Fruit fly (Drosophila melanogaster) whole organism, prepupa: ENCODE results near the gene Cys.

Source experiments
- Blimp-1 ChIP-seq: fragments of 200-800 bp; sonication (Bioruptor generic); optimal IDR thresholded peaks from 3 replicates; lab custom pipeline; 2017; ENCODE audit warnings: missing biosample characterization, missing genetic modification characterization, mild to moderate bottlenecking, moderate library complexity, missing genetic modification reagents
- CG10631 ChIP-seq: fragments of 200-800 bp; sonication (Bioruptor generic); optimal IDR thresholded peaks from 2 replicates; lab custom pipeline; 2016; ENCODE audit warnings: missing biosample characterization, missing genetic modification characterization
- CG10669 ChIP-seq: fragments of 200-800 bp; sonication (Bioruptor generic); optimal IDR thresholded peaks from 3 replicates; lab custom pipeline; 2018; ENCODE audit warnings: missing biosample characterization, mild to moderate bottlenecking, missing genetic modification characterization, moderate library complexity
- CG11294 ChIP-seq: fragments of 200-800 bp; sonication (Bioruptor generic); IDR thresholded peaks from 2 replicates; pipeline ENCODE4 v1.3.6; 2022; ENCODE audit warnings: missing biosample characterization, missing genetic modification characterization
- CG11762 ChIP-seq: fragments of 200-800 bp; sonication (Bioruptor generic); optimal IDR thresholded peaks from 3 replicates; lab custom pipeline; 2016; ENCODE audit warnings: missing biosample characterization, missing genetic modification characterization; ENCODE audit not compliant: insufficient read depth
- CG11902 ChIP-seq: fragments of 200-800 bp; sonication (Bioruptor generic); optimal IDR thresholded peaks from 3 replicates; lab custom pipeline; 2016; ENCODE audit warnings: missing biosample characterization, missing genetic modification characterization
- CG15336 ChIP-seq: fragments of 200-800 bp; sonication (Bioruptor generic); IDR thresholded peaks from 2 replicates; pipeline ENCODE4 v1.3.6; 2022; ENCODE audit warnings: missing biosample characterization, missing genetic modification characterization
- CG16779 ChIP-seq: fragments of 200-800 bp; sonication (Bioruptor generic); optimal IDR thresholded peaks from 3 replicates; lab custom pipeline; 2017; ENCODE audit warnings: missing biosample characterization, mild to moderate bottlenecking, missing genetic modification characterization
- CG31627 ChIP-seq: fragments of 200-800 bp; sonication (Bioruptor generic); optimal IDR thresholded peaks from 3 replicates; lab custom pipeline; 2016; ENCODE audit warnings: missing biosample characterization, missing genetic modification characterization
- CG34406 ChIP-seq: fragments of 200-800 bp; sonication (Bioruptor generic); optimal IDR thresholded peaks from 3 replicates; lab custom pipeline; 2016; ENCODE audit warnings: missing biosample characterization, missing genetic modification characterization
- CG3919 ChIP-seq: fragments of 200-800 bp; sonication (Bioruptor generic); optimal IDR thresholded peaks from 3 replicates; lab custom pipeline; 2016; ENCODE audit warnings: missing biosample characterization, missing genetic modification characterization
- CG4318 ChIP-seq: fragments of 200-800 bp; sonication (Bioruptor generic); optimal IDR thresholded peaks from 3 replicates; lab custom pipeline; 2017; ENCODE audit warnings: missing biosample characterization, mild to moderate bottlenecking, missing genetic modification characterization
- CG6163 ChIP-seq: fragments of 200-800 bp; sonication (Bioruptor generic); IDR thresholded peaks from 3 replicates; pipeline ENCODE4 v1.3.6; 2022; ENCODE audit warnings: missing biosample characterization, missing genetic modification characterization
- CG6276 ChIP-seq: fragments of 200-800 bp; sonication (Bioruptor generic); optimal IDR thresholded peaks from 2 replicates; lab custom pipeline; 2017; ENCODE audit warnings: missing biosample characterization, mild to moderate bottlenecking, missing genetic modification characterization
- CG6792 ChIP-seq: fragments of 200-800 bp; sonication (Bioruptor generic); optimal IDR thresholded peaks from 3 replicates; lab custom pipeline; 2016; ENCODE audit warnings: missing biosample characterization, missing genetic modification characterization
- CG6808 ChIP-seq: fragments of 200-800 bp; sonication (Bioruptor generic); optimal IDR thresholded peaks from 3 replicates; lab custom pipeline; 2017; ENCODE audit warnings: missing biosample characterization, missing genetic modification characterization, mild to moderate bottlenecking, moderate library complexity, missing genetic modification reagents
- CG6854 ChIP-seq: fragments of 200-800 bp; sonication (Bioruptor generic); optimal IDR thresholded peaks from 2 replicates; lab custom pipeline; 2017; ENCODE audit warnings: missing biosample characterization, mild to moderate bottlenecking, missing genetic modification characterization
- CG8319 ChIP-seq: fragments of 200-800 bp; sonication (Bioruptor generic); optimal IDR thresholded peaks from 3 replicates; lab custom pipeline; 2016; ENCODE audit warnings: missing biosample characterization, missing genetic modification characterization
- CG8632 ChIP-seq: fragments of 200-800 bp; sonication (Bioruptor generic); optimal IDR thresholded peaks from 3 replicates; lab custom pipeline; 2016; ENCODE audit warnings: missing biosample characterization, missing genetic modification characterization
- CG9139 ChIP-seq: fragments of 200-800 bp; sonication (Bioruptor generic); optimal IDR thresholded peaks from 3 replicates; lab custom pipeline; 2017; ENCODE audit warnings: missing biosample characterization, mild to moderate bottlenecking, missing genetic modification characterization
- Eip75B ChIP-seq: fragments of 200-800 bp; sonication (Bioruptor generic); optimal IDR thresholded peaks from 3 replicates; lab custom pipeline; 2016; ENCODE audit warnings: missing biosample characterization, missing genetic modification characterization
- Eip78C ChIP-seq: fragments of 200-800 bp; sonication (Bioruptor generic); peaks from one replicate; lab custom pipeline; 2016; ENCODE audit warnings: missing biosample characterization, missing genetic modification characterization
- Eip93F ChIP-seq: fragments of 200-800 bp; sonication (Bioruptor generic); optimal IDR thresholded peaks from 2 replicates; lab custom pipeline; 2016; ENCODE audit warnings: missing biosample characterization, mild to moderate bottlenecking, missing genetic modification characterization
- Ets96B ChIP-seq: fragments of 200-800 bp; optimal IDR thresholded peaks from 2 replicates; lab custom pipeline; 2019; ENCODE audit warnings: missing biosample characterization, mild to moderate bottlenecking, missing genetic modification characterization, moderate library complexity
- Gug ChIP-seq: fragments of 200-800 bp; sonication (Bioruptor generic); IDR thresholded peaks from 2 replicates; pipeline ENCODE4 v1.3.6; 2022; ENCODE audit warnings: missing biosample characterization, missing genetic modification characterization
- Hr38 ChIP-seq: sonication (Bioruptor generic); optimal IDR thresholded peaks from 2 replicates; lab custom pipeline; 2016; ENCODE audit warnings: missing biosample characterization, missing genetic modification characterization
- Hr4 ChIP-seq: fragments of 200-800 bp; sonication (Bioruptor generic); optimal IDR thresholded peaks from 3 replicates; lab custom pipeline; 2016; ENCODE audit warnings: missing biosample characterization, missing genetic modification characterization
- Lpt ChIP-seq: fragments of 200-800 bp; sonication (Bioruptor generic); optimal IDR thresholded peaks from 3 replicates; lab custom pipeline; 2016; ENCODE audit warnings: missing biosample characterization, missing genetic modification characterization
- Met ChIP-seq: fragments of 200-800 bp; sonication (Bioruptor generic); optimal IDR thresholded peaks from 3 replicates; lab custom pipeline; 2016; ENCODE audit warnings: missing biosample characterization, missing genetic modification characterization
- OdsH ChIP-seq: fragments of 200-800 bp; sonication (Bioruptor generic); optimal IDR thresholded peaks from 3 replicates; lab custom pipeline; 2016; ENCODE audit warnings: missing biosample characterization, missing genetic modification characterization
- Smox ChIP-seq: fragments of 200-800 bp; sonication (Bioruptor generic); optimal IDR thresholded peaks from 3 replicates; lab custom pipeline; 2016; ENCODE audit warnings: missing biosample characterization, missing genetic modification characterization
- Sox14 ChIP-seq: fragments of 200-800 bp; sonication (Bioruptor generic); optimal IDR thresholded peaks from 3 replicates; lab custom pipeline; 2016; ENCODE audit warnings: missing biosample characterization, missing genetic modification characterization
- achi ChIP-seq: fragments of 200-800 bp; sonication (Bioruptor generic); optimal IDR thresholded peaks from 3 replicates; lab custom pipeline; 2016; ENCODE audit warnings: missing biosample characterization, missing genetic modification characterization
- acj6 ChIP-seq: fragments of 200-800 bp; sonication (Bioruptor generic); optimal IDR thresholded peaks from 3 replicates; lab custom pipeline; 2016; ENCODE audit warnings: missing biosample characterization, missing genetic modification characterization
- cyc ChIP-seq: fragments of 200-800 bp; sonication (Bioruptor generic); optimal IDR thresholded peaks from 3 replicates; lab custom pipeline; 2016; ENCODE audit warnings: missing biosample characterization, missing genetic modification characterization
- dac ChIP-seq: fragments of 200-800 bp; sonication (Bioruptor generic); optimal IDR thresholded peaks from 2 replicates; lab custom pipeline; 2017; ENCODE audit warnings: missing biosample characterization, mild to moderate bottlenecking, missing genetic modification characterization
- dsx ChIP-seq: fragments of 200-800 bp; optimal IDR thresholded peaks from 3 replicates; lab custom pipeline; 2019; ENCODE audit warnings: missing biosample characterization, mild to moderate bottlenecking, missing genetic modification characterization, moderate library complexity; ENCODE audit not compliant: poor library complexity, severe bottlenecking
- esn ChIP-seq: fragments of 200-800 bp; sonication (Bioruptor generic); optimal IDR thresholded peaks from 2 replicates; lab custom pipeline; 2016; ENCODE audit warnings: missing biosample characterization, mild to moderate bottlenecking, missing genetic modification characterization, moderate library complexity
- fd85E ChIP-seq: fragments of 200-800 bp; sonication (Bioruptor generic); optimal IDR thresholded peaks from 3 replicates; lab custom pipeline; 2016; ENCODE audit warnings: missing biosample characterization, missing genetic modification characterization
- fkh ChIP-seq: fragments of 200-800 bp; sonication (Bioruptor generic); optimal IDR thresholded peaks from 3 replicates; lab custom pipeline; 2017; ENCODE audit warnings: missing biosample characterization, mild to moderate bottlenecking, missing genetic modification characterization, moderate library complexity
- lz ChIP-seq: fragments of 200-800 bp; sonication (Bioruptor generic); optimal IDR thresholded peaks from 3 replicates; lab custom pipeline; 2016; ENCODE audit warnings: missing biosample characterization, missing genetic modification characterization
- spab ChIP-seq: fragments of 200-800 bp; sonication (Bioruptor generic); optimal IDR thresholded peaks from 2 replicates; lab custom pipeline; 2017; ENCODE audit warnings: missing biosample characterization, mild to moderate bottlenecking, missing genetic modification characterization, missing genetic modification reagents
- ss ChIP-seq, 2 experiments: fragments of 200-800 bp; sonication (Bioruptor generic); optimal IDR thresholded peaks; 2 replicates in 1 of 2; 3 replicates in 1 of 2; lab custom pipeline; 2017 to 2018; ENCODE audit warnings: mild to moderate bottlenecking in 2 of 2, missing biosample characterization in 2 of 2, missing genetic modification characterization in 2 of 2, moderate library complexity in 1 of 2
- topi ChIP-seq: fragments of 200-800 bp; sonication (Bioruptor generic); optimal IDR thresholded peaks from 3 replicates; lab custom pipeline; 2016; ENCODE audit warnings: missing biosample characterization, missing genetic modification characterization
- vri ChIP-seq: fragments of 200-800 bp; sonication (Bioruptor generic); optimal IDR thresholded peaks from 3 replicates; lab custom pipeline; 2016; ENCODE audit warnings: missing biosample characterization, mild to moderate bottlenecking, missing genetic modification characterization

The Cys gene

dm6 chr3R:14590753-14591535, 21.5 kb upstream of the Cys start (continued):
- no peak for TF ChIP-seq vri (GFP tag; lab: Kevin White, UChicago)
- TF ChIP-seq dsx (GFP tag; lab: Kevin White, UChicago), result peak; percentile 45
- TF ChIP-seq Met (GFP tag; lab: Kevin White, UChicago), result peak; percentile 31
- TF ChIP-seq Eip78C (GFP tag; lab: Kevin White, UChicago), result peak; percentile 77
- TF ChIP-seq Lpt (GFP tag; lab: Kevin White, UChicago), result peak; percentile 47
- TF ChIP-seq ss (GFP tag; optimal IDR thresholded peaks at IDR 0.05; lab: Kevin White, UChicago), result peak; percentile 64 to 66
- no peak for TF ChIP-seq CG11294
- TF ChIP-seq fd85E (GFP tag; lab: Kevin White, UChicago), result no peak
- TF ChIP-seq spab, result peak; percentile 62
- TF ChIP-seq Ets96B (tag; lab: Kevin White, UChicago), result peak; percentile 79
- TF ChIP-seq fkh, result peak; percentile 59
- peak; percentile 44 for TF ChIP-seq CG6276 (GFP tag; lab: Kevin White, UChicago)
- TF ChIP-seq Gug (GFP tag; lab: Robert Waterston, UW), result no peak; the same call in 1 of the 2 replicates
- TF ChIP-seq CG6808, result peak; percentile 72
- no peak for TF ChIP-seq lz (GFP tag; lab: Kevin White, UChicago)
- TF ChIP-seq cyc (GFP tag; lab: Kevin White, UChicago), result no peak
- peak; percentile 62 for TF ChIP-seq CG10669 (GFP tag; lab: Kevin White, UChicago)

- TF ChIP-seq Met (GFP tag; lab: Kevin White, UChicago), result no peak
- no peak for TF ChIP-seq Smox (GFP tag; lab: Kevin White, UChicago)
- no peak for TF ChIP-seq CG6792
- TF ChIP-seq Ets96B (tag; lab: Kevin White, UChicago), result no peak
- TF ChIP-seq CG3919 (GFP tag; lab: Kevin White, UChicago), result peak; percentile 2
- TF ChIP-seq OdsH (GFP tag; lab: Kevin White, UChicago), result no peak
- TF ChIP-seq fkh, result no peak
- TF ChIP-seq CG6276 (GFP tag; lab: Kevin White, UChicago), result no peak
- TF ChIP-seq Eip93F (GFP tag; lab: Kevin White, UChicago), result no peak
- no peak for TF ChIP-seq Blimp-1 (GFP tag; lab: Kevin White, UChicago)
- TF ChIP-seq CG10669 (GFP tag; lab: Kevin White, UChicago), result peak; percentile 29
- TF ChIP-seq CG6854 (GFP tag; lab: Kevin White, UChicago), result no peak
- TF ChIP-seq CG8319 (GFP tag; lab: Kevin White, UChicago), result no peak
- TF ChIP-seq Sox14 (GFP tag; lab: Kevin White, UChicago), result no peak
- no peak for TF ChIP-seq Hr38 (GFP tag; lab: Kevin White, UChicago)
- 0 out of 2 replicates have a peak, but pooled peaks have one; percentile 33 for TF ChIP-seq CG15336 (GFP tag; lab: Robert Waterston, UW)
- no peak for TF ChIP-seq lz (GFP tag; lab: Kevin White, UChicago)
- no peak for TF ChIP-seq CG31627
- TF ChIP-seq Lpt (GFP tag; lab: Kevin White, UChicago), result no peak
- 0 out of 3 replicates have a peak, but pooled peaks have one; percentile 37 for TF ChIP-seq CG6163
- TF ChIP-seq topi (GFP tag; lab: Kevin White, UChicago), result no peak
- no peak for TF ChIP-seq Eip75B
- TF ChIP-seq cyc (GFP tag; lab: Kevin White, UChicago), result no peak
- no peak for TF ChIP-seq esn (GFP tag; lab: Kevin White, UChicago)
- TF ChIP-seq vri (GFP tag; lab: Kevin White, UChicago), result no peak
- TF ChIP-seq Eip78C (GFP tag; lab: Kevin White, UChicago), result peak; percentile 74
- peak; percentile 19 for TF ChIP-seq spab
- TF ChIP-seq CG6808, result peak; percentile 5
- TF ChIP-seq CG34406 (GFP tag; lab: Kevin White, UChicago), result no peak
- no peak for TF ChIP-seq CG11902 (GFP tag; lab: Kevin White, UChicago)
- TF ChIP-seq CG16779 (tag; lab: Kevin White, UChicago), result no peak
- TF ChIP-seq CG9139 (GFP tag; lab: Kevin White, UChicago), result no peak
- TF ChIP-seq fd85E (GFP tag; lab: Kevin White, UChicago), result no peak
- TF ChIP-seq CG11762 (GFP tag; lab: Kevin White, UChicago), result no peak
- TF ChIP-seq ss (GFP tag; optimal IDR thresholded peaks at IDR 0.05; lab: Kevin White, UChicago), result peak in 1 of 2 experiments; percentile 20
- TF ChIP-seq achi, result peak; percentile 1
- no peak for TF ChIP-seq CG10631 (GFP tag; lab: Kevin White, UChicago)
- no peak for TF ChIP-seq Hr4
- no peak for TF ChIP-seq CG8632
- TF ChIP-seq acj6 (GFP tag; lab: Kevin White, UChicago), result peak; percentile 9
- peak; percentile 25; the same call in 1 of the 2 replicates for TF ChIP-seq Gug (GFP tag; lab: Robert Waterston, UW)
- no peak for TF ChIP-seq CG4318 (GFP tag; lab: Kevin White, UChicago)
- no peak for TF ChIP-seq dac
These were observed 20.0 kb upstream of the Cys start for dm6 chr3R:14589483-14589882.
